Worm (Caenorhabditis elegans) whole organism, L3 larva: ENCODE measurements around the gene pho-6.
A peak's percentile ranks its signal among the peaks of the same experiment; 100 is the strongest.

Experiments
- ceh-16 ChIP-seq: sonication (generic microtip); optimal IDR thresholded peaks from 2 replicates; lab custom pipeline; 2017; ENCODE audit warnings: missing biosample characterization, missing genetic modification characterization
- daf-12 ChIP-seq: fragments of 150-350 bp; optimal IDR thresholded peaks from 2 replicates; lab custom pipeline; 2014; ENCODE audit warnings: missing biosample characterization, missing genetic modification reagents, missing genetic modification characterization
- fkh-10 ChIP-seq: sonication (generic microtip); optimal IDR thresholded peaks from 2 replicates; lab custom pipeline; 2017; ENCODE audit warnings: missing biosample characterization, missing genetic modification reagents, missing genetic modification characterization
- fos-1 ChIP-seq: fragments of 150-350 bp; optimal IDR thresholded peaks from 2 replicates; lab custom pipeline; 2014; ENCODE audit warnings: missing biosample characterization, missing genetic modification characterization
- lin-39 ChIP-seq: fragments of 150-350 bp; optimal IDR thresholded peaks from 2 replicates; lab custom pipeline; 2018; ENCODE audit warnings: missing biosample characterization, missing genetic modification reagents, missing genetic modification characterization
- snpc-4 ChIP-seq: fragments of 150-350 bp; optimal IDR thresholded peaks from 2 replicates; lab custom pipeline; 2014; ENCODE audit warnings: missing biosample characterization, missing genetic modification characterization
- unc-39 ChIP-seq: sonication (generic microtip); optimal IDR thresholded peaks from 4 replicates; lab custom pipeline; 2017; ENCODE audit warnings: missing biosample characterization, missing genetic modification characterization
- unc-62 ChIP-seq: fragments of 150-350 bp; sonication (generic microtip); optimal IDR thresholded peaks from 4 replicates; lab custom pipeline; 2014; ENCODE audit warnings: missing biosample characterization, missing genetic modification reagents, missing genetic modification characterization
- ztf-4 ChIP-seq: fragments of 150-350 bp; optimal IDR thresholded peaks from 2 replicates; lab custom pipeline; 2014; ENCODE audit warnings: missing biosample characterization, missing genetic modification characterization

- TF ChIP-seq lin-39 (tag; lab: Kevin White, UChicago) (no peak), ztf-4 (tag; lab: Kevin White, UChicago) (no peak), daf-12 (tag; lab: Kevin White, UChicago) (no peak), unc-62 (GFP tag; lab: Kevin White, UChicago) (no peak), ceh-16 (tag; lab: Kevin White, UChicago) (no peak), unc-39 (tag; lab: Kevin White, UChicago) (no peak), snpc-4 (tag; lab: Kevin White, UChicago) (no peak), fkh-10 (no peak), fos-1 (peak; percentile 47)
These were observed 9.4 kb downstream of the pho-6 start for ce11 chrV:8384809-8385208.
